Worm (Caenorhabditis elegans): ENCODE results near the gene daf-14.

DNA sequence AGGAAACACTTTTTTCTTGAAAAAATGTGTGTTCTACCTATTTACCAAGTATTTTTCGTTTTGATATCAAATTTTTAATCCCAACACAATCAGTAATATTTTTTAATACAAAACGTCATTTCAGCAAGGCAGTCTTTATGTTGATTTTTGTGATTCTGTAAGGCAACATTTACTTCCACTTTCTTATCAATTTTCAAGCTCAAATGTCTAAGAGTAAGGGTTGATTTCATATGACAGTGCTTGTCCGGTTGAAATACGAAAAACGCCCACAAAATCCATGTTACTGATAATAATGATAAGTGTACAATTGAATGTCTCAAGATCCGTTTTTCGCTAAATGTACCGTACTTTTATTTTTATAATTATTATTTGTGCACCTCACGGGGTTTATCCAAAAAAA, 14.3 kb upstream of the daf-14 start:
- TF ChIP-seq lin-32 (GFP tag; optimal IDR thresholded peaks at IDR 0.05) (no peak), elt-3 (tag; optimal IDR thresholded peaks at IDR 0.05) (no peak), blmp-1 (tag; optimal IDR thresholded peaks at IDR 0.05) (no peak), pha-4 (tag; optimal IDR thresholded peaks at IDR 0.05) (no peak), nhr-237 (tag; optimal IDR thresholded peaks at IDR 0.05) (no peak), lin-13 (tag; optimal IDR thresholded peaks at IDR 0.05) (no peak)
